Fruit fly (Drosophila melanogaster) S2 (cell line): Measurements from ENCODE around the gene CG11379.

Experiments
- CG8478 ChIP-seq: fragments of >200 bp; optimal IDR thresholded peaks from 2 replicates; lab custom pipeline; 2018
- CTCF ChIP-seq, 2 experiments: fragments of >200 bp; optimal IDR thresholded peaks; 2 replicates each; lab custom pipeline; 2018

dm6 chrX:1171018-1171417 is 8.9 kb upstream of the CG11379 start:
- TF ChIP-seq CTCF (optimal IDR thresholded peaks at IDR 0.05; lab: Kevin White, UChicago): no peak
- no peak for TF ChIP-seq CG8478 (lab: Kevin White, UChicago)
